Fruit fly (Drosophila melanogaster): ENCODE results near the gene CG2150.

CG2150 gene

dm6 chr3R:31748093-31748996, 16.2 kb downstream of the CG2150 start (continued):
- TF ChIP-seq vnd (GFP tag; IDR thresholded peaks at IDR 0.05; ENCODE audit: partially characterized antibody): no peak
- peak; percentile 65 for TF ChIP-seq odd (GFP tag; optimal IDR thresholded peaks at IDR 0.05)
- TF ChIP-seq CG2120 (GFP tag; optimal IDR thresholded peaks at IDR 0.05): no peak
- TF ChIP-seq tio (GFP tag; optimal IDR thresholded peaks at IDR 0.05): no peak
- peak; percentile 8 for TF ChIP-seq CG2116 (GFP tag; optimal IDR thresholded peaks at IDR 0.05)
- peak; percentile 34 for TF ChIP-seq D (optimal IDR thresholded peaks at IDR 0.05)
- TF ChIP-seq D (GFP tag; optimal IDR thresholded peaks at IDR 0.05): no peak
- TF ChIP-seq kni (GFP tag; optimal IDR thresholded peaks at IDR 0.05): peak; percentile 89
- no peak for TF ChIP-seq HmgD (GFP tag; optimal IDR thresholded peaks at IDR 0.05)
- peak; percentile 7 for TF ChIP-seq oc (tag; optimal IDR thresholded peaks at IDR 0.05)
- TF ChIP-seq Trl (optimal IDR thresholded peaks at IDR 0.05): no peak
- TF ChIP-seq Trl (GFP tag; optimal IDR thresholded peaks at IDR 0.05): no peak
- no peak for TF ChIP-seq CG9727 (GFP tag; optimal IDR thresholded peaks at IDR 0.05)
- no peak for TF ChIP-seq Dad (GFP tag; optimal IDR thresholded peaks at IDR 0.05)
- TF ChIP-seq CG11456 (GFP tag; IDR thresholded peaks at IDR 0.05): no peak
- TF ChIP-seq sima (GFP tag; optimal IDR thresholded peaks at IDR 0.05): no peak
- no peak for TF ChIP-seq seq (GFP tag; IDR thresholded peaks at IDR 0.05)
- TF ChIP-seq Scr (GFP tag; IDR thresholded peaks at IDR 0.05; ENCODE audit: partially characterized antibody): no peak
- no peak for TF ChIP-seq ci (GFP tag; IDR thresholded peaks at IDR 0.05)
- no peak for TF ChIP-seq maf-S (GFP tag; optimal IDR thresholded peaks at IDR 0.05)
- no peak for TF ChIP-seq CG1529 (GFP tag; optimal IDR thresholded peaks at IDR 0.05)
- TF ChIP-seq repo (GFP tag; optimal IDR thresholded peaks at IDR 0.05): no peak
- no peak for TF ChIP-seq CG7928 (GFP tag; optimal IDR thresholded peaks at IDR 0.05)
- TF ChIP-seq sisA (GFP tag; IDR thresholded peaks at IDR 0.05): no peak
- no peak for TF ChIP-seq Opbp (GFP tag; IDR thresholded peaks at IDR 0.05; ENCODE audit: partially characterized antibody)
- TF ChIP-seq wek (GFP tag; optimal IDR thresholded peaks at IDR 0.05): no peak
- TF ChIP-seq Tbp (GFP tag; optimal IDR thresholded peaks at IDR 0.05): no peak
- peak; percentile 92 for TF ChIP-seq sd (tag; optimal IDR thresholded peaks at IDR 0.05)
- TF ChIP-seq CG4707 (GFP tag; optimal IDR thresholded peaks at IDR 0.05): no peak
- TF ChIP-seq ttk (GFP tag; IDR thresholded peaks at IDR 0.05): no peak
- peak; percentile 28 for TF ChIP-seq pzg (GFP tag; optimal IDR thresholded peaks at IDR 0.05)
- TF ChIP-seq CG12155 (GFP tag; optimal IDR thresholded peaks at IDR 0.05): peak; percentile 100
- TF ChIP-seq jing (GFP tag; optimal IDR thresholded peaks at IDR 0.05): no peak
- peak in 1 of 2 experiments; percentile 77 for TF ChIP-seq tll (GFP tag; optimal IDR thresholded peaks at IDR 0.05)
- TF ChIP-seq ab (GFP tag; optimal IDR thresholded peaks at IDR 0.05): no peak
- TF ChIP-seq gcm (GFP tag; optimal IDR thresholded peaks at IDR 0.05): peak; percentile 80
- TF ChIP-seq Stat92E (GFP tag; optimal IDR thresholded peaks at IDR 0.05): peak in 1 of 3 experiments; percentile 27
- TF ChIP-seq CG4424 (GFP tag; optimal IDR thresholded peaks at IDR 0.05): no peak
- TF ChIP-seq pros (GFP tag; optimal IDR thresholded peaks at IDR 0.05): peak; percentile 44
- TF ChIP-seq wor (GFP tag; IDR thresholded peaks at IDR 0.05): no peak
- TF ChIP-seq corto (GFP tag; optimal IDR thresholded peaks at IDR 0.05): no peak
- peak; percentile 51 for TF ChIP-seq YL-1 (GFP tag; optimal IDR thresholded peaks at IDR 0.05)
- TF ChIP-seq CG17829 (tag; optimal IDR thresholded peaks at IDR 0.05): peak; percentile 56
- TF ChIP-seq chif (GFP tag; optimal IDR thresholded peaks at IDR 0.05): no peak
- TF ChIP-seq CG3065 (GFP tag; optimal IDR thresholded peaks at IDR 0.05): no peak
- TF ChIP-seq HLH54F (GFP tag; optimal IDR thresholded peaks at IDR 0.05): no peak
- peak; percentile 42 for TF ChIP-seq pfk (GFP tag; optimal IDR thresholded peaks at IDR 0.05)
- TF ChIP-seq eyg (GFP tag; optimal IDR thresholded peaks at IDR 0.05): no peak
- TF ChIP-seq Rx (GFP tag; IDR thresholded peaks at IDR 0.05): no peak

Measured in whole organism, embryonic.